Fruit fly (Drosophila melanogaster) whole organism, embryonic: Measurements from ENCODE around the gene MtnF.

Source experiments
- Asciz ChIP-seq: fragments of 200-800 bp; sonication (Bioruptor generic); optimal IDR thresholded peaks from 2 replicates; lab custom pipeline; 2017; ENCODE audit warnings: missing biosample characterization, mild to moderate bottlenecking, missing genetic modification characterization, missing genetic modification reagents
- Blimp-1 ChIP-seq: fragments of 200-800 bp; sonication (Bioruptor generic); optimal IDR thresholded peaks from 3 replicates; lab custom pipeline; 2018; ENCODE audit warnings: missing biosample characterization, missing genetic modification characterization, mild to moderate bottlenecking, moderate library complexity, missing genetic modification reagents
- Bteb2 ChIP-seq: fragments of 200-800 bp; sonication (Bioruptor generic); optimal IDR thresholded peaks from 2 replicates; lab custom pipeline; 2016; ENCODE audit warnings: missing biosample characterization, missing genetic modification characterization
- CG10147 ChIP-seq: fragments of 200-800 bp; sonication (Bioruptor generic); optimal IDR thresholded peaks from 2 replicates; lab custom pipeline; 2019; ENCODE audit warnings: missing biosample characterization, mild to moderate bottlenecking, missing genetic modification characterization, moderate library complexity
- CG11398 ChIP-seq: fragments of 200-800 bp; sonication (Bioruptor generic); optimal IDR thresholded peaks from 2 replicates; lab custom pipeline; 2016; ENCODE audit warnings: missing biosample characterization, missing genetic modification characterization
- CG12104 ChIP-seq: fragments of 200-800 bp; sonication (Bioruptor generic); optimal IDR thresholded peaks from 3 replicates; lab custom pipeline; 2016; ENCODE audit warnings: missing biosample characterization, missing genetic modification characterization
- CG13287 ChIP-seq: fragments of 200-800 bp; sonication (Bioruptor generic); IDR thresholded peaks from 2 replicates; pipeline ENCODE4 v1.3.6; 2022; ENCODE audit warnings: missing biosample characterization, missing genetic modification characterization; ENCODE audit not compliant: partially characterized antibody
- CG14014 ChIP-seq: fragments of 200-800 bp; sonication (Bioruptor generic); IDR thresholded peaks from 2 replicates; pipeline ENCODE4 v1.3.6; 2022; ENCODE audit warnings: missing biosample characterization, missing genetic modification characterization
- CG1603 ChIP-seq: fragments of 200-800 bp; sonication (Bioruptor generic); optimal IDR thresholded peaks from 2 replicates; lab custom pipeline; 2019; ENCODE audit warnings: missing biosample characterization, mild to moderate bottlenecking, missing genetic modification characterization, moderate library complexity
- CG16779 ChIP-seq: fragments of 200-800 bp; sonication (Bioruptor generic); IDR thresholded peaks from 2 replicates; pipeline ENCODE4 v1.3.6; 2022; ENCODE audit warnings: missing biosample characterization, missing genetic modification characterization
- CG1792 ChIP-seq: fragments of 200-800 bp; sonication (Bioruptor generic); optimal IDR thresholded peaks from 2 replicates; lab custom pipeline; 2016; ENCODE audit warnings: missing biosample characterization, missing genetic modification characterization
- CG18599 ChIP-seq: fragments of 200-800 bp; sonication (Bioruptor generic); optimal IDR thresholded peaks from 3 replicates; lab custom pipeline; 2017; ENCODE audit warnings: missing biosample characterization, missing genetic modification characterization, mild to moderate bottlenecking, moderate library complexity, missing genetic modification reagents
- CG3065 ChIP-seq: fragments of 200-800 bp; sonication (Bioruptor generic); optimal IDR thresholded peaks from 2 replicates; lab custom pipeline; 2016; ENCODE audit warnings: missing biosample characterization, missing genetic modification characterization
- CG3995 ChIP-seq: fragments of 200-800 bp; sonication (Bioruptor generic); optimal IDR thresholded peaks from 3 replicates; lab custom pipeline; 2016; ENCODE audit warnings: missing biosample characterization, missing genetic modification characterization
- CG5245 ChIP-seq: fragments of 200-800 bp; sonication (Bioruptor generic); optimal IDR thresholded peaks from 3 replicates; lab custom pipeline; 2016; ENCODE audit warnings: missing biosample characterization, missing genetic modification characterization
- CG5953 ChIP-seq: fragments of 200-800 bp; sonication (Bioruptor generic); IDR thresholded peaks from 2 replicates; pipeline ENCODE4 v1.3.6; 2022; ENCODE audit warnings: missing biosample characterization, missing genetic modification characterization
- CG6689 ChIP-seq: fragments of 200-800 bp; sonication (Bioruptor generic); IDR thresholded peaks from 2 replicates; pipeline ENCODE4 v1.3.6; 2022; ENCODE audit warnings: missing biosample characterization, missing genetic modification characterization
- CG7745 ChIP-seq: fragments of 200-800 bp; sonication (Bioruptor generic); optimal IDR thresholded peaks from 2 replicates; lab custom pipeline; 2018; ENCODE audit warnings: missing biosample characterization, mild to moderate bottlenecking, missing genetic modification characterization, moderate library complexity
- CG7786 ChIP-seq: fragments of 200-800 bp; sonication (Bioruptor generic); optimal IDR thresholded peaks from 2 replicates; lab custom pipeline; 2016; ENCODE audit warnings: missing biosample characterization, missing genetic modification characterization
- CG9817 ChIP-seq: fragments of 200-800 bp; sonication (Bioruptor generic); optimal IDR thresholded peaks from 2 replicates; lab custom pipeline; 2018; ENCODE audit warnings: missing biosample characterization, mild to moderate bottlenecking, missing genetic modification characterization, moderate library complexity
- CTCF ChIP-seq: fragments of 200-800 bp; sonication (Bioruptor generic); optimal IDR thresholded peaks from 2 replicates; lab custom pipeline; 2017; ENCODE audit warnings: missing biosample characterization, mild to moderate bottlenecking, missing genetic modification characterization, moderate library complexity
- CrebB ChIP-seq: fragments of 200-800 bp; sonication (Bioruptor generic); optimal IDR thresholded peaks from 3 replicates; lab custom pipeline; 2018; ENCODE audit warnings: missing biosample characterization, mild to moderate bottlenecking, missing genetic modification characterization
- Dp ChIP-seq: fragments of 200-800 bp; sonication (Bioruptor generic); optimal IDR thresholded peaks from 2 replicates; lab custom pipeline; 2018; ENCODE audit warnings: missing biosample characterization, mild to moderate bottlenecking, missing genetic modification characterization, moderate library complexity
- Med ChIP-seq: fragments of 200-800 bp; sonication (Bioruptor generic); peaks from one replicate; lab custom pipeline; 2016; ENCODE audit warnings: missing biosample characterization, missing genetic modification characterization, mild to moderate bottlenecking, inconsistent platforms, moderate library complexity
- Meics ChIP-seq: fragments of 200-800 bp; sonication (Bioruptor generic); optimal IDR thresholded peaks from 2 replicates; lab custom pipeline; 2017; ENCODE audit warnings: missing biosample characterization, mild to moderate bottlenecking, missing genetic modification characterization
- Pdp1 ChIP-seq, 2 experiments: fragments of 200-800 bp; sonication (Bioruptor generic); optimal IDR thresholded peaks; 3 replicates each; lab custom pipeline; 2016; ENCODE audit warnings: missing biosample characterization in 2 of 2, missing genetic modification characterization in 2 of 2, mild to moderate bottlenecking in 1 of 2, moderate library complexity in 1 of 2
- caup ChIP-seq: fragments of 200-800 bp; sonication (Bioruptor generic); optimal IDR thresholded peaks from 3 replicates; lab custom pipeline; 2017; ENCODE audit warnings: missing biosample characterization, mild to moderate bottlenecking, missing genetic modification characterization, moderate library complexity; ENCODE audit not compliant: severe bottlenecking
- chm ChIP-seq: fragments of 200-800 bp; sonication (Bioruptor generic); IDR thresholded peaks from 2 replicates; pipeline ENCODE4 v1.3.6; 2022; ENCODE audit warnings: missing biosample characterization, missing genetic modification characterization
- chn ChIP-seq: fragments of 200-800 bp; sonication (Bioruptor generic); optimal IDR thresholded peaks from 2 replicates; lab custom pipeline; 2016; ENCODE audit warnings: missing biosample characterization, missing genetic modification characterization
- crp ChIP-seq, 2 experiments: fragments of 200-800 bp; sonication (Bioruptor generic); optimal IDR thresholded peaks; 2 replicates in 1 of 2; 3 replicates in 1 of 2; lab custom pipeline; 2017; ENCODE audit warnings: missing biosample characterization in 2 of 2, missing genetic modification characterization in 2 of 2, mild to moderate bottlenecking in 1 of 2, moderate library complexity in 1 of 2
- dimm ChIP-seq: fragments of 200-800 bp; sonication (Bioruptor generic); IDR thresholded peaks from 2 replicates; pipeline ENCODE4 v1.3.6; 2022; ENCODE audit warnings: missing biosample characterization, missing genetic modification characterization
- exex ChIP-seq: fragments of 200-800 bp; sonication (Bioruptor generic); optimal IDR thresholded peaks from 4 replicates; lab custom pipeline; 2018; ENCODE audit warnings: missing biosample characterization, mild to moderate bottlenecking, missing genetic modification characterization, moderate library complexity
- fu2 ChIP-seq: fragments of 200-800 bp; sonication (Bioruptor generic); optimal IDR thresholded peaks from 2 replicates; lab custom pipeline; 2016; ENCODE audit warnings: missing biosample characterization, missing genetic modification characterization
- her ChIP-seq: fragments of 200-800 bp; sonication (Bioruptor generic); optimal IDR thresholded peaks from 2 replicates; lab custom pipeline; 2016; ENCODE audit warnings: missing biosample characterization, missing genetic modification characterization
- hkb ChIP-seq, 2 experiments: fragments of 200-800 bp in 1 of 2; fragments of >200 bp in 1 of 2; sonication (Bioruptor generic) in 1 of 2; IDR thresholded peaks in 1 of 2; optimal IDR thresholded peaks in 1 of 2; 2 replicates each; pipeline versions ENCODE4 v1.3.6 to Lab custom; 2017 to 2022; ENCODE audit warnings: missing biosample characterization in 1 of 2, missing genetic modification characterization in 1 of 2
- inv ChIP-seq: fragments of 200-800 bp; sonication (Bioruptor generic); IDR thresholded peaks from 2 replicates; pipeline ENCODE4 v1.3.6; 2022; ENCODE audit warnings: missing biosample characterization, missing genetic modification characterization; ENCODE audit not compliant: partially characterized antibody
- lbe ChIP-seq: fragments of 200-800 bp; sonication (Bioruptor generic); optimal IDR thresholded peaks from 2 replicates; lab custom pipeline; 2016; ENCODE audit warnings: missing biosample characterization, mild to moderate bottlenecking, missing genetic modification characterization
- nom ChIP-seq: fragments of 200-800 bp; sonication (Bioruptor generic); optimal IDR thresholded peaks from 2 replicates; lab custom pipeline; 2017; ENCODE audit warnings: missing biosample characterization, missing genetic modification characterization, mild to moderate bottlenecking, moderate library complexity, missing genetic modification reagents
- odd ChIP-seq: fragments of 200-800 bp; sonication (Bioruptor generic); optimal IDR thresholded peaks from 2 replicates; lab custom pipeline; 2017; ENCODE audit warnings: missing biosample characterization, mild to moderate bottlenecking, missing genetic modification characterization
- peb ChIP-seq: fragments of 200-800 bp; sonication (Bioruptor generic); IDR thresholded peaks from 2 replicates; pipeline ENCODE4 v1.3.6; 2022; ENCODE audit warnings: missing biosample characterization, missing genetic modification characterization
- shn ChIP-seq: fragments of 200-800 bp; sonication (Bioruptor generic); optimal IDR thresholded peaks from 3 replicates; lab custom pipeline; 2016; ENCODE audit warnings: missing biosample characterization, missing genetic modification characterization
- slp2 ChIP-seq: fragments of 200-800 bp; sonication (Bioruptor generic); optimal IDR thresholded peaks from 2 replicates; lab custom pipeline; 2016; ENCODE audit warnings: missing biosample characterization, missing genetic modification characterization
- sqz ChIP-seq: fragments of 200-800 bp; sonication (Bioruptor generic); optimal IDR thresholded peaks from 3 replicates; lab custom pipeline; 2018; ENCODE audit warnings: missing biosample characterization, mild to moderate bottlenecking, missing genetic modification characterization
- tna ChIP-seq: fragments of 200-800 bp; sonication (Bioruptor generic); IDR thresholded peaks from 2 replicates; pipeline ENCODE4 v1.3.6; 2022; ENCODE audit warnings: missing biosample characterization, missing genetic modification characterization; ENCODE audit not compliant: partially characterized antibody
- wdn ChIP-seq: fragments of 200-800 bp; sonication (Bioruptor generic); IDR thresholded peaks from 2 replicates; pipeline ENCODE4 v1.3.6; 2022; ENCODE audit warnings: missing biosample characterization, missing genetic modification characterization
- wor ChIP-seq: fragments of 200-800 bp; sonication (Bioruptor generic); IDR thresholded peaks from 2 replicates; pipeline ENCODE4 v1.3.6; 2022; ENCODE audit warnings: missing biosample characterization, missing genetic modification characterization
- z ChIP-seq: fragments of 200-800 bp; sonication (Bioruptor generic); IDR thresholded peaks from 3 replicates; pipeline ENCODE4 v1.3.6; 2022; ENCODE audit warnings: missing biosample characterization, missing genetic modification characterization
- zf30C ChIP-seq: fragments of 200-800 bp; sonication (Bioruptor generic); optimal IDR thresholded peaks from 3 replicates; lab custom pipeline; 2018; ENCODE audit warnings: missing biosample characterization, mild to moderate bottlenecking, missing genetic modification characterization

MtnF gene

DNA sequence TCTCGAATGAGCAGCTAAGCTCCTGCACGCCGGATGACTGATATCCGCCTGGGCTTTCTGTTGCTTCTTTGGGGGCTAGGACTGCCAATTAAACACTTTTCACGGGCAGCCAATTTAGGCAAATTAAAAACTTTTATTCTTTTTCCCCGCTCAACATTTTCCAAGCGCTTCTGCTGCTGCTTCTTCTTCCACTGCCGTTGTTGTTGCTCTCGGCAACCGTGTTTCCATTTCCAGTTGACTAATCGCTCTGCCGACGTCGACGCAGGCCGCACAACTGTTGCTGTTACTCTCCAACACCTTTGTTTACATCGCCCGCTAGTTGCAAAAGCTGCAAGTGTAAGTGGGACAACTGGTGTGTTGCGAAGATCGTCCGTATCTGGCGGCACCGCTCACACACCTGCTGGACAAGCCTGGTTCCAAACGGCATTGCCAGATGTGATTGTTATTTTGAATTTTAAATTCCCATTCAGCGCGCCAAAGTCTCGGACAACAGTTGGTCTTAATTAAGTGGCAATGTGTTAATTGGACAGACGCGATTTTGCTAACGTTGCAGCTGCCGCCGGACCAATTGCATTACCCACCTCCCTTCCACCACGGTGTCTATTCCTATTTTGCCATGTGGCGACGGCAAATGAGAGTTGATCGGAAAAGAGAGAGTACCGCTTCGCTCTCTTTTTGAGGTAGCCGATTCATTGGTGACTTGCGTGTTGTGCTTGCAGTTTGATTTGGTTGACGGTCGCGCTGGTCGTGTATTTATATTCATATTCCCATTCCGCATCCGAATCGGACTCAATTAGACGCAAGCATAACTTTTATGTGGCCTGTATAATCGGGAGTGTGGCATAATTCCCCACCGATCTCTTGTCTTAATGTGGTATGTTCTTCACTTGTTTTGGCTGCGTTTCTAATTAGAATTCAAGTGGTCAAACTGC, 4.8 kb downstream of the MtnF start, which contains the start of gene Wsck (continued):
- TF ChIP-seq dimm (GFP tag; lab: Robert Waterston, UW) = no peak
- TF ChIP-seq CG5953 (GFP tag; lab: Robert Waterston, UW) = no peak
- TF ChIP-seq crp (GFP tag; optimal IDR thresholded peaks at IDR 0.05; lab: Kevin White, UChicago) = peak in 1 of 2 experiments; percentile 24
- TF ChIP-seq exex (tag; lab: Kevin White, UChicago) = no peak
- 0 out of 2 replicates have a peak, but pooled peaks have one; percentile 16 for TF ChIP-seq CG14014 (GFP tag; lab: Robert Waterston, UW)
- TF ChIP-seq chm (GFP tag; lab: Robert Waterston, UW) = no peak
- TF ChIP-seq CG6689 = no peak
- peak; percentile 36; the same call in 1 of the 2 replicates for TF ChIP-seq CG13287 (GFP tag; lab: Robert Waterston, UW)
- TF ChIP-seq zf30C (GFP tag; lab: Kevin White, UChicago) = no peak
- no peak for TF ChIP-seq hkb (optimal IDR thresholded peaks at IDR 0.05; lab: Kevin White, UChicago)
- TF ChIP-seq hkb (GFP tag; IDR thresholded peaks at IDR 0.05; lab: Robert Waterston, UW) = no peak
- peak; percentile 38 for TF ChIP-seq caup (GFP tag; lab: Kevin White, UChicago)
- TF ChIP-seq CG9817 = no peak
- TF ChIP-seq wor (GFP tag; lab: Robert Waterston, UW) = no peak
- TF ChIP-seq CTCF (GFP tag; lab: Kevin White, UChicago) = no peak
- no peak for TF ChIP-seq chn
- no peak for TF ChIP-seq CG5245
- TF ChIP-seq CG7745 (tag; lab: Kevin White, UChicago) = no peak
- no peak for TF ChIP-seq inv (GFP tag; lab: Robert Waterston, UW)
- TF ChIP-seq sqz (GFP tag; lab: Kevin White, UChicago) = no peak
- TF ChIP-seq peb (GFP tag; lab: Robert Waterston, UW) = no peak
- TF ChIP-seq Pdp1 (GFP tag; optimal IDR thresholded peaks at IDR 0.05; lab: Kevin White, UChicago) = peak in 1 of 2 experiments; percentile 20
- TF ChIP-seq CG16779 (GFP tag; lab: Robert Waterston, UW) = no peak
- no peak for TF ChIP-seq nom (GFP tag; lab: Kevin White, UChicago)
- no peak for TF ChIP-seq CG1792 (GFP tag; lab: Kevin White, UChicago)
- no peak for TF ChIP-seq z (GFP tag; lab: Robert Waterston, UW)
- TF ChIP-seq CG3995 (GFP tag; lab: Kevin White, UChicago) = no peak
- TF ChIP-seq shn (GFP tag; lab: Kevin White, UChicago) = peak; percentile 28
- TF ChIP-seq CG3065 (GFP tag; lab: Kevin White, UChicago) = no peak
- no peak for TF ChIP-seq Blimp-1
- no peak for TF ChIP-seq CG7786 (GFP tag; lab: Kevin White, UChicago)
- TF ChIP-seq her (GFP tag; lab: Kevin White, UChicago) = peak; percentile 33
- TF ChIP-seq Med (GFP tag; lab: Kevin White, UChicago) = peak; percentile 79
- TF ChIP-seq Meics = no peak
- TF ChIP-seq CG10147 (GFP tag; lab: Kevin White, UChicago) = no peak
- peak; percentile 35 for TF ChIP-seq CrebB (tag; lab: Kevin White, UChicago)
- no peak for TF ChIP-seq Bteb2 (GFP tag; lab: Kevin White, UChicago)
- TF ChIP-seq CG11398 = no peak
- peak; percentile 75 for TF ChIP-seq Dp
- no peak for TF ChIP-seq Asciz (GFP tag; lab: Kevin White, UChicago)
- TF ChIP-seq lbe = no peak
- no peak for TF ChIP-seq slp2 (GFP tag; lab: Kevin White, UChicago)
- TF ChIP-seq CG1603 = no peak
- TF ChIP-seq fu2 = no peak
- TF ChIP-seq odd = no peak
- no peak for TF ChIP-seq wdn (GFP tag; lab: Robert Waterston, UW)
- TF ChIP-seq CG12104 = no peak
- TF ChIP-seq CG18599 (GFP tag; lab: Kevin White, UChicago) = no peak
- no peak for TF ChIP-seq tna (GFP tag; lab: Robert Waterston, UW)
